Fruit fly (Drosophila melanogaster): Measurements from ENCODE around the gene CG32845.
A peak's percentile ranks its signal among the peaks of the same experiment; 100 is the strongest.

The CG32845 gene

DNA sequence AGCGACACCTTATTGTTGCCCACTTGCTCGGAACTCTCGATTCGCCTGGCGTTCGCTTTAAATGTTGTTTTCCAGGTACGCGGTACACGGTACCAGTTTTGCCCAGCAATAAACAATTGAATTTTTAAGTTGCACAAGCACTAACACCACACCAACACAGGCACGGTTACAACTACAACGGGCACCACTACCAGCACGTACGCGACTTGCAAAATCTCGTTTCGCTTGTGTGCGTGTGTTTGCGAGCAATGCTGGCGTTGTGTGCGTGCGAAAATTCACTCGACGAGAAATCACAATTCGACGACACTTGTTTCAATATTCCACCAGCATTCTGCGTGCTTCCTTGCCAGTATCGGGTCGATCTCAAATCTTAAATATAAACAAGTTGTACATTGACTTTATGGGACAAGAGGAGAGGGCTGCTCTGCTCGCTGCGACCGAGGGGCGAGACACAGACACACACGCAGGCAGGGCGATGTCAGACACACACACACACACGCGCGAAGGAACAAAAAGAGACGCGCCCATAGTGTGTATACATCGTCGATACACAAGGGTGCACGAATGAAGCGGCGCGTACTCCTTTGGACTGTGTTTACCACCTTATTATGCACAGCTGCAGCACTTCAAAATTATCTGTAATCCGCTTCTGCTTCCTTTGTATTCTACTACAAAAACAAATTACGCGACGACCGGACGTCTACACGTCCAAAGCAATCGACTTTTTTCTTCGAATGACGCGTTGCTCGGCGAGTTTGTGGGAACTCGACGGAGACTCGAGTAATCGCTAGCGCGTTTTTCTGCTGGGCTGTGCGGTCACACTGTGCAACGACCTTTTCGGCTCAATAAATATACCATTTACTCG is 46.2 kb upstream of the CG32845 start, which contains the start of gene fwd:
Gene fwd (minus strand): TSS at position 740 of the 865 bp plus-strand sequence.
- TF ChIP-seq GATAd (GFP tag; optimal IDR thresholded peaks at IDR 0.05) (no peak), h (GFP tag; optimal IDR thresholded peaks at IDR 0.05) (peak; percentile 31), OdsH (GFP tag; optimal IDR thresholded peaks at IDR 0.05) (no peak), Dfd (GFP tag; optimal IDR thresholded peaks at IDR 0.05) (no peak), Vsx2 (GFP tag; optimal IDR thresholded peaks at IDR 0.05; ENCODE audit: partially characterized antibody) (no peak), brk (GFP tag; optimal IDR thresholded peaks at IDR 0.05) (no peak), usp (GFP tag; optimal IDR thresholded peaks at IDR 0.05) (no peak), pan (optimal IDR thresholded peaks at IDR 0.05) (no peak), fru (GFP tag; optimal IDR thresholded peaks at IDR 0.05) (peak; percentile 11), Jra (GFP tag; optimal IDR thresholded peaks at IDR 0.05) (peak; percentile 30), rgr (GFP tag; optimal IDR thresholded peaks at IDR 0.05) (peak; percentile 22), Hr83 (GFP tag; optimal IDR thresholded peaks at IDR 0.05; ENCODE audit: poor library complexity, severe bottlenecking) (peak; percentile 64), HLH106 (tag; optimal IDR thresholded peaks at IDR 0.05) (peak; percentile 16), Rel (GFP tag; optimal IDR thresholded peaks at IDR 0.05) (peak; percentile 31), Rel (tag; optimal IDR thresholded peaks at IDR 0.05) (peak; percentile 34), CrebA (GFP tag; optimal IDR thresholded peaks at IDR 0.05; ENCODE audit: borderline replicate concordance) (no peak), woc (GFP tag; optimal IDR thresholded peaks at IDR 0.05) (no peak), dl (GFP tag; optimal IDR thresholded peaks at IDR 0.05; ENCODE audit: insufficient read depth in 1 of 2, partially characterized antibody in 2 of 2) (no peak), Abd-B (GFP tag; optimal IDR thresholded peaks at IDR 0.05) (peak; percentile 78), Hnf4 (GFP tag; optimal IDR thresholded peaks at IDR 0.05) (peak; percentile 22), Dif (GFP tag; optimal IDR thresholded peaks at IDR 0.05; ENCODE audit: partially characterized antibody) (no peak), tai (GFP tag; optimal IDR thresholded peaks at IDR 0.05) (no peak), psq (GFP tag; optimal IDR thresholded peaks at IDR 0.05) (no peak), foxo (GFP tag; optimal IDR thresholded peaks at IDR 0.05) (peak in 1 of 2 experiments; percentile 9), Hr78 (GFP tag; optimal IDR thresholded peaks at IDR 0.05) (no peak), sage (GFP tag; optimal IDR thresholded peaks at IDR 0.05) (no peak), sv (GFP tag; optimal IDR thresholded peaks at IDR 0.05) (no peak), br (GFP tag; optimal IDR thresholded peaks at IDR 0.05) (no peak), jim (GFP tag; optimal IDR thresholded peaks at IDR 0.05) (no peak), dmrt93B (GFP tag; optimal IDR thresholded peaks at IDR 0.05) (no peak), Mio (GFP tag; optimal IDR thresholded peaks at IDR 0.05) (no peak), dsf (GFP tag; optimal IDR thresholded peaks at IDR 0.05; ENCODE audit: borderline replicate concordance) (no peak), N (GFP tag; optimal IDR thresholded peaks at IDR 0.05) (peak; percentile 90), ey (GFP tag; optimal IDR thresholded peaks at IDR 0.05) (no peak), CG32264 (GFP tag; optimal IDR thresholded peaks at IDR 0.05) (no peak), Sp1 (GFP tag; optimal IDR thresholded peaks at IDR 0.05) (peak; percentile 49), Myc (optimal IDR thresholded peaks at IDR 0.05) (peak; percentile 66)

DNA sequence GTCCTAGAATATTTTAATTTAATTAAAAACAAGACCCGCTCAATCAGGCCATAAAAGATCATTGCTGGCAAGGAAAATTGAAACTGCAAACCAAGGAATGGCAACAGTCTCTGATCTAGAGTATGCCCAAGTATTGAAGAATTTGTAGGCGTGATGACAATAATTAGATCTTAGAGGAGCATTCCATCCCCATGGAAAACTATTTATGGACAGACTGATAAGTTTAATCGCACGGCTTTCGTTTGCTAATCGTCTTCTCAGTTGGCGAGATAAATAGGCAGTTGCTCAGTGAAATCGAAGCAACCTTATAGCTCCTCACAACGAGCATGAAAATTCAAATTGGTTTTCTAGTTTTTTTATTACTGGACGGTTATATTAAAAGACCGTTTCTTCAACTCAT is 43.6 kb upstream of the CG32845 start, which contains the start of gene ddbt:
Gene ddbt (plus strand): TSS at position 301 of the 400 bp plus-strand sequence.
- no peak for TF ChIP-seq OdsH (GFP tag; optimal IDR thresholded peaks at IDR 0.05)
- TF ChIP-seq lola (GFP tag; optimal IDR thresholded peaks at IDR 0.05) = no peak
- TF ChIP-seq Mio (GFP tag; optimal IDR thresholded peaks at IDR 0.05) = no peak
- TF ChIP-seq dmrt93B (GFP tag; optimal IDR thresholded peaks at IDR 0.05) = no peak
- no peak for TF ChIP-seq Abd-B (GFP tag; optimal IDR thresholded peaks at IDR 0.05)
- TF ChIP-seq CG32264 (GFP tag; optimal IDR thresholded peaks at IDR 0.05) = no peak
- no peak for TF ChIP-seq GATAd (GFP tag; optimal IDR thresholded peaks at IDR 0.05)
- no peak for TF ChIP-seq Hr78 (GFP tag; optimal IDR thresholded peaks at IDR 0.05)
- TF ChIP-seq pan (optimal IDR thresholded peaks at IDR 0.05) = no peak
- TF ChIP-seq Sp1 (GFP tag; optimal IDR thresholded peaks at IDR 0.05) = no peak
- TF ChIP-seq N (GFP tag; optimal IDR thresholded peaks at IDR 0.05) = no peak

Measured in whole organism, wandering third instar larva.